Worm (Caenorhabditis elegans): ENCODE results near the gene C33A12.4.

DNA sequence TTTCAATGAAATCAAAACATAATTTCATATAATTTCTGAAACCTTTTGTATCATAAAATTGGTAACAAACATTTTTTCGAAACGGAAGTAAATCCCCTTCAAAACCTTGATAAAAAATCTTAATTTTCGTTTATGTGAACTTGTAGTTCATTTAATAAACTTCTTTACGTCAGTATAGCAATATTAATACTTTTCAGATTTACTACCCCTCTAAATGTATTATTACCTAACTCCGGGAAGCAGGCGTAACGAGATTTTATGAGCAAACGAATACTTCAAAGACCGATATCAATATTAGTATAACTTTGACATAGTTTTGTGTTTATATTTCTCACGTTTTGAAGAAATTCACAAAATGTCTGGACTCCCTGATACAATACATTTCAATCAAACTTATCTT lies 22.1 kb downstream of the C33A12.4 start, which contains the start of gene sru-1:
- TF ChIP-seq lin-35 (GFP tag; optimal IDR thresholded peaks at IDR 0.05) (no peak), nhr-120 (GFP tag; IDR thresholded peaks at IDR 0.05) (no peak), ceh-79 (tag; optimal IDR thresholded peaks at IDR 0.05) (no peak), C17E4.6 (GFP tag; IDR thresholded peaks at IDR 0.05) (no peak)

Data from whole organism, young adult.